Worm (Caenorhabditis elegans) whole organism, L4 larva: ENCODE results near the gene D1005.10.

Experiments used
- D1046.2 ChIP-seq: fragments of 200-800 bp; sonication (Bioruptor generic); IDR thresholded peaks from 2 replicates; pipeline ENCODE4 v1.3.6; 2022; ENCODE audit warnings: missing genetic modification characterization, missing compliant biosample characterization
- F26F4.8 ChIP-seq: fragments of 200-800 bp; sonication (Bioruptor generic); conservative IDR thresholded peaks from 2 replicates; pipeline ENCODE4 v1.3.6; 2022; ENCODE audit warnings: missing genetic modification characterization, missing compliant biosample characterization
- T20F7.1 ChIP-seq: fragments of 200-800 bp; sonication (Bioruptor generic); optimal IDR thresholded peaks from 2 replicates; lab custom pipeline; 2018; ENCODE audit warnings: mild to moderate bottlenecking, missing genetic modification characterization, missing compliant biosample characterization
- Y75B8A.6 ChIP-seq: fragments of 200-800 bp; sonication (Bioruptor generic); IDR thresholded peaks from 2 replicates; pipeline ENCODE4 v1.3.6; 2022; ENCODE audit warnings: missing genetic modification reagents, missing genetic modification characterization, missing compliant biosample characterization
- aha-1 ChIP-seq: fragments of 150-350 bp; peaks from one replicate; lab custom pipeline; 2014; ENCODE audit warnings: missing biosample characterization, missing genetic modification characterization
- ama-1 ChIP-seq: fragments of 150-350 bp; optimal IDR thresholded peaks from 2 replicates; lab custom pipeline; 2014; ENCODE audit warnings: inconsistent platforms, mixed read lengths
- ces-1 ChIP-seq: fragments of 150-350 bp; sonication (generic microtip); optimal IDR thresholded peaks from 4 replicates; lab custom pipeline; 2014; ENCODE audit warnings: missing biosample characterization, missing genetic modification reagents, missing genetic modification characterization
- cey-2 ChIP-seq: sonication (generic microtip); optimal IDR thresholded peaks from 3 replicates; lab custom pipeline; 2017; ENCODE audit warnings: missing genetic modification characterization, mild to moderate bottlenecking, missing compliant biosample characterization, antibody characterized with exemption, borderline replicate concordance; ENCODE audit not compliant: insufficient read depth
- daf-16 ChIP-seq, 3 experiments: sonication (generic microtip); optimal IDR thresholded peaks; 2 replicates each; lab custom pipeline; 2016 to 2017; ENCODE audit warnings: missing genetic modification characterization in 3 of 3, missing genetic modification reagents in 3 of 3, mild to moderate bottlenecking in 2 of 3, missing compliant biosample characterization in 2 of 3, missing biosample characterization in 1 of 3, moderate library complexity in 1 of 3
- dpl-1 ChIP-seq: fragments of 150-350 bp; optimal IDR thresholded peaks from 2 replicates; lab custom pipeline; 2014; ENCODE audit warnings: missing biosample characterization, missing genetic modification reagents, missing genetic modification characterization
- fos-1 ChIP-seq: fragments of 150-350 bp; optimal IDR thresholded peaks from 2 replicates; lab custom pipeline; 2014; ENCODE audit warnings: missing biosample characterization, missing genetic modification characterization
- gei-8 ChIP-seq: fragments of 200-800 bp; sonication (Bioruptor generic); optimal IDR thresholded peaks from 2 replicates; lab custom pipeline; 2018; ENCODE audit warnings: mild to moderate bottlenecking, missing genetic modification characterization, missing compliant biosample characterization
- hlh-11 ChIP-seq: fragments of 200-800 bp; sonication (Bioruptor generic); optimal IDR thresholded peaks from 2 replicates; lab custom pipeline; 2018; ENCODE audit warnings: mild to moderate bottlenecking, missing genetic modification characterization, missing compliant biosample characterization
- lin-15B ChIP-seq: fragments of 150-350 bp; sonication (generic microtip); optimal IDR thresholded peaks from 3 replicates; lab custom pipeline; 2014; ENCODE audit warnings: missing biosample characterization, missing genetic modification characterization
- lin-29 ChIP-seq: fragments of 200-800 bp; sonication (Bioruptor generic); IDR thresholded peaks from 2 replicates; pipeline ENCODE4 v1.3.6; 2022; ENCODE audit warnings: missing genetic modification reagents, missing genetic modification characterization, missing compliant biosample characterization
- lin-39 ChIP-seq: fragments of 150-350 bp; optimal IDR thresholded peaks from 2 replicates; lab custom pipeline; 2014; ENCODE audit warnings: missing biosample characterization, missing genetic modification reagents, missing genetic modification characterization
- lir-3 ChIP-seq: sonication (generic microtip); optimal IDR thresholded peaks from 2 replicates; lab custom pipeline; 2016; ENCODE audit warnings: mild to moderate bottlenecking, missing genetic modification characterization, missing compliant biosample characterization
- madf-5 ChIP-seq, 2 experiments: fragments of 200-800 bp; sonication (Bioruptor generic); IDR thresholded peaks; 2 replicates each; pipeline ENCODE4 v1.3.6; 2022; ENCODE audit warnings: missing compliant biosample characterization in 2 of 2, missing genetic modification characterization in 2 of 2
- mdt-29 ChIP-seq: fragments of 200-800 bp; sonication (Bioruptor generic); IDR thresholded peaks from 2 replicates; pipeline ENCODE4 v1.3.6; 2022; ENCODE audit warnings: missing genetic modification reagents, missing genetic modification characterization, missing compliant biosample characterization
- mep-1 ChIP-seq: fragments of 150-350 bp; sonication (generic microtip); optimal IDR thresholded peaks from 3 replicates; lab custom pipeline; 2014; ENCODE audit warnings: missing biosample characterization, missing genetic modification characterization
- mes-2 ChIP-seq: sonication (generic microtip); optimal IDR thresholded peaks from 2 replicates; lab custom pipeline; 2016; ENCODE audit warnings: missing genotype, mild to moderate bottlenecking, missing genetic modification characterization, missing compliant biosample characterization; ENCODE audit not compliant: poor library complexity, severe bottlenecking
- nhr-10 ChIP-seq: fragments of 150-350 bp; optimal IDR thresholded peaks from 2 replicates; lab custom pipeline; 2014; ENCODE audit warnings: missing biosample characterization, missing genetic modification characterization
- nhr-102 ChIP-seq: sonication (generic microtip); optimal IDR thresholded peaks from 2 replicates; lab custom pipeline; 2016; ENCODE audit warnings: mild to moderate bottlenecking, missing genetic modification characterization, moderate library complexity, missing compliant biosample characterization
- nhr-11 ChIP-seq: fragments of 150-350 bp; optimal IDR thresholded peaks from 2 replicates; lab custom pipeline; 2014; ENCODE audit warnings: missing biosample characterization, missing genetic modification characterization
- nhr-25 ChIP-seq: sonication (generic microtip); optimal IDR thresholded peaks from 2 replicates; lab custom pipeline; 2017; ENCODE audit warnings: missing genetic modification characterization, mild to moderate bottlenecking, missing compliant biosample characterization, antibody characterized with exemption, moderate library complexity, borderline replicate concordance; ENCODE audit not compliant: insufficient read depth
- nhr-28 ChIP-seq: fragments of 150-350 bp; optimal IDR thresholded peaks from 2 replicates; lab custom pipeline; 2014; ENCODE audit warnings: missing biosample characterization, missing genetic modification characterization
- nhr-48 ChIP-seq: sonication (generic microtip); optimal IDR thresholded peaks from 2 replicates; lab custom pipeline; 2016; ENCODE audit warnings: mild to moderate bottlenecking, missing genetic modification characterization, missing compliant biosample characterization
- nhr-77 ChIP-seq: fragments of 150-350 bp; optimal IDR thresholded peaks from 2 replicates; lab custom pipeline; 2014; ENCODE audit warnings: missing biosample characterization, missing genetic modification characterization
- pha-4 ChIP-seq, 2 experiments: fragments of 150-350 bp in 1 of 2; fragments of 200-800 bp in 1 of 2; sonication (Bioruptor generic) in 1 of 2; IDR thresholded peaks in 1 of 2; optimal IDR thresholded peaks in 1 of 2; 2 replicates each; pipeline versions ENCODE4 v1.3.6 to Lab custom; 2014 to 2022; ENCODE audit warnings: missing genetic modification characterization in 2 of 2, missing genetic modification reagents in 2 of 2, missing biosample characterization in 1 of 2, missing compliant biosample characterization in 1 of 2
- php-3 ChIP-seq: fragments of 200-800 bp; sonication (Bioruptor generic); IDR thresholded peaks from 2 replicates; pipeline ENCODE4 v1.3.6; 2022; ENCODE audit warnings: missing genetic modification reagents, missing genetic modification characterization, missing compliant biosample characterization
- pqm-1 ChIP-seq: sonication (generic microtip); optimal IDR thresholded peaks from 2 replicates; lab custom pipeline; 2017; ENCODE audit warnings: missing biosample characterization, missing genetic modification characterization
- rbr-2 ChIP-seq: sonication (generic microtip); optimal IDR thresholded peaks from 2 replicates; lab custom pipeline; 2016; ENCODE audit warnings: missing genotype, missing genetic modification characterization, missing compliant biosample characterization
- saeg-2 ChIP-seq: fragments of 200-800 bp; sonication (Bioruptor generic); IDR thresholded peaks from 2 replicates; pipeline ENCODE4 v1.3.6; 2022; ENCODE audit warnings: missing genetic modification reagents, missing genetic modification characterization, missing compliant biosample characterization
- snpc-4 ChIP-seq: fragments of 150-350 bp; optimal IDR thresholded peaks from 2 replicates; lab custom pipeline; 2014; ENCODE audit warnings: missing biosample characterization, missing genetic modification characterization
- spr-3 ChIP-seq: fragments of 200-800 bp; sonication (Bioruptor generic); optimal IDR thresholded peaks from 2 replicates; lab custom pipeline; 2018; ENCODE audit warnings: mild to moderate bottlenecking, missing genetic modification characterization, missing compliant biosample characterization
- tra-1 ChIP-seq: fragments of 200-800 bp; sonication (Bioruptor generic); IDR thresholded peaks from 2 replicates; pipeline ENCODE4 v1.3.6; 2022; ENCODE audit warnings: missing genetic modification reagents, missing genetic modification characterization, missing compliant biosample characterization
- unc-62 ChIP-seq, 3 experiments: fragments of 150-350 bp in 1 of 3; sonication (generic microtip); optimal IDR thresholded peaks in 2 of 3; peaks in 1 of 3; 1 replicate in 1 of 3; 2 replicates in 2 of 3; lab custom pipeline; 2014 to 2017; ENCODE audit warnings: missing biosample characterization in 3 of 3, missing genetic modification characterization in 3 of 3, missing genetic modification reagents in 3 of 3, missing genotype in 1 of 3
- vab-7 ChIP-seq: fragments of 200-800 bp; sonication (Bioruptor generic); IDR thresholded peaks from 2 replicates; pipeline ENCODE4 v1.3.6; 2022; ENCODE audit warnings: missing genetic modification reagents, missing genetic modification characterization, missing compliant biosample characterization
- zfp-3 ChIP-seq: fragments of 200-800 bp; sonication (Bioruptor generic); conservative IDR thresholded peaks from 2 replicates; pipeline ENCODE4 v1.3.6; 2022; ENCODE audit warnings: missing genetic modification reagents, missing genetic modification characterization, missing compliant biosample characterization
- ztf-7 ChIP-seq: fragments of 150-350 bp; optimal IDR thresholded peaks from 2 replicates; lab custom pipeline; 2014; ENCODE audit warnings: missing biosample characterization, missing genetic modification characterization

D1005.10 gene

DNA sequence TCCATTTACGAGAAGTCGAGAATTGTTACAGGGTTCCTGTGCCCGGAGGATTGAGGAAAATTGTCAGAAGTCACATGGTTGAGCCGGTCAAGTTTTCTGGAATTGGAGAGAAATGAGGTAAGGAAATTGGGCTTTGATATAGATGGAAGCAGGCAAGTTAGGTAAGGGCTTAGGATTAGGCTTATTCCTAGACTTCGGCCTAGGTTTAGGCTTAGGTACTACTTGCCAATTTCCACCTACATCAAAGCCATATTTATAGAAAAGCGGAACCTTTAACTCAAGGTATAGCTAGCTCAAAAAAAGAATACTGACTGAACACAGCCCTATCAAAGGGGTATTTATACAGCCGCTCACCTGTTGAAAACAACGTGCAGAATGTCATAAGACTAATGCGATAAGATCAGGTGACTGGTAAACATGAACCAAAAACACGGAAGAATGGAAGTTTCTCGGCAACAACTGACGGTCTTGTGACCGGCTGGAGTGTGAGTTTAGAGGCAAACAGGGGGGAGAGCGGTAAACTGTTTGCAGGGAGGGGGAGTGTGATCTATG, 18.6 kb upstream of the D1005.10 start (continued):
- TF ChIP-seq T20F7.1: no peak
- TF ChIP-seq pha-4 (GFP tag; IDR thresholded peaks at IDR 0.05; lab: Robert Waterston, UW): peak; percentile 59; the same call in 1 of the 2 replicates
- no peak for TF ChIP-seq pha-4 (tag; optimal IDR thresholded peaks at IDR 0.05; lab: Kevin White, UChicago)
- peak; percentile 53 for TF ChIP-seq fos-1 (tag; lab: Kevin White, UChicago)
- peak; percentile 81 for TF ChIP-seq tra-1 (GFP tag; lab: Robert Waterston, UW)
- TF ChIP-seq ces-1 (GFP tag; lab: Kevin White, UChicago): no peak
- TF ChIP-seq lir-3 (tag; lab: Kevin White, UChicago): no peak
- peak; percentile 47 for TF ChIP-seq cey-2 (tag; lab: Kevin White, UChicago)
- peak; percentile 99 for TF ChIP-seq ama-1 (lab: Kevin White, UChicago)
- TF ChIP-seq ztf-7 (tag; lab: Kevin White, UChicago): no peak
- TF ChIP-seq aha-1: peak; percentile 100
- TF ChIP-seq nhr-48 (tag; lab: Kevin White, UChicago): peak; percentile 76
- peak; percentile 75 for TF ChIP-seq php-3
- no peak for TF ChIP-seq rbr-2 (tag; lab: Kevin White, UChicago)
- peak; percentile 18 for TF ChIP-seq dpl-1 (GFP tag; lab: Kevin White, UChicago)
- peak; percentile 32 for TF ChIP-seq mes-2
- peak in 1 of 2 experiments; percentile 100 for TF ChIP-seq unc-62 (GFP tag; optimal IDR thresholded peaks at IDR 0.05 in 1 of 2; lab: Kevin White, UChicago)
- no peak for TF ChIP-seq unc-62 (tag; optimal IDR thresholded peaks at IDR 0.05; lab: Kevin White, UChicago)
- no peak for TF ChIP-seq D1046.2 (GFP tag; lab: Robert Waterston, UW)
- TF ChIP-seq daf-16 (GFP tag; optimal IDR thresholded peaks at IDR 0.05; lab: Kevin White, UChicago): peak; percentile 41 to 98
- TF ChIP-seq daf-16 (tag; optimal IDR thresholded peaks at IDR 0.05; lab: Kevin White, UChicago): peak; percentile 100
- TF ChIP-seq lin-29 (GFP tag; lab: Robert Waterston, UW): 0 out of 2 replicates have a peak, but pooled peaks have one; percentile 8
- TF ChIP-seq Y75B8A.6 (GFP tag; lab: Robert Waterston, UW): peak; percentile 54; the same call in 1 of the 2 replicates
- TF ChIP-seq gei-8: peak; percentile 60
- no peak for TF ChIP-seq lin-39 (tag; lab: Kevin White, UChicago)
- TF ChIP-seq nhr-25 (tag; lab: Kevin White, UChicago): peak; percentile 45
- peak; percentile 97 for TF ChIP-seq nhr-28 (tag; lab: Kevin White, UChicago)
- peak; percentile 97 for TF ChIP-seq nhr-11 (tag; lab: Kevin White, UChicago)
- no peak for TF ChIP-seq snpc-4 (tag; lab: Kevin White, UChicago)
- TF ChIP-seq madf-5 (GFP tag; IDR thresholded peaks at IDR 0.05; lab: Robert Waterston, UW): no peak
- no peak for TF ChIP-seq vab-7 (GFP tag; lab: Robert Waterston, UW)
- TF ChIP-seq mdt-29: peak; percentile 98
- no peak for TF ChIP-seq F26F4.8 (GFP tag; lab: Robert Waterston, UW)
- peak; percentile 98 for TF ChIP-seq hlh-11 (tag; lab: Kevin White, UChicago)
- peak; percentile 27 for TF ChIP-seq nhr-77 (tag; lab: Kevin White, UChicago)
- peak; percentile 41 for TF ChIP-seq saeg-2 (GFP tag; lab: Robert Waterston, UW)
- peak; percentile 85 for TF ChIP-seq mep-1
- TF ChIP-seq lin-15B: no peak
- no peak for TF ChIP-seq zfp-3 (GFP tag; lab: Robert Waterston, UW)
- TF ChIP-seq nhr-102 (tag; lab: Kevin White, UChicago): peak; percentile 84
- TF ChIP-seq nhr-10 (tag; lab: Kevin White, UChicago): peak; percentile 82
- TF ChIP-seq spr-3: peak; percentile 19
- no peak for TF ChIP-seq pqm-1 (tag; lab: Kevin White, UChicago)
